Worm (Caenorhabditis elegans): ENCODE results near the gene ZC204.14.

ce11 chrII:1662881-1663280, at the start of gene ZC204.14:
- TF ChIP-seq blmp-1 (tag; optimal IDR thresholded peaks at IDR 0.05; ENCODE audit: insufficient read depth) (no peak), mbf-1 (tag; optimal IDR thresholded peaks at IDR 0.05) (no peak), elt-3 (tag; optimal IDR thresholded peaks at IDR 0.05) (no peak), nhr-12 (tag; optimal IDR thresholded peaks at IDR 0.05) (no peak), snpc-4 (tag; optimal IDR thresholded peaks at IDR 0.05) (no peak), nhr-6 (tag; optimal IDR thresholded peaks at IDR 0.05) (no peak), skn-1 (tag; optimal IDR thresholded peaks at IDR 0.05) (no peak), zag-1 (tag; optimal IDR thresholded peaks at IDR 0.05) (no peak)

Data from whole organism, L2 larva.